Fruit fly (Drosophila melanogaster) whole organism, embryonic: ENCODE data around the gene CG6195.
A peak's percentile ranks its signal among the peaks of the same experiment; 100 is the strongest.

Experiments
- CG11093 ChIP-seq: fragments of 200-800 bp; sonication (Bioruptor generic); IDR thresholded peaks from 3 replicates; pipeline ENCODE4 v1.3.6; 2022; ENCODE audit warnings: missing biosample characterization, missing genetic modification characterization
- CG12155 ChIP-seq: fragments of 200-800 bp; sonication (Bioruptor generic); optimal IDR thresholded peaks from 3 replicates; lab custom pipeline; 2016; ENCODE audit warnings: missing biosample characterization, missing genetic modification characterization
- CG14014 ChIP-seq: fragments of 200-800 bp; sonication (Bioruptor generic); IDR thresholded peaks from 2 replicates; pipeline ENCODE4 v1.3.6; 2022; ENCODE audit warnings: missing biosample characterization, missing genetic modification characterization
- CG3163 ChIP-seq: fragments of 200-800 bp; sonication (Bioruptor generic); optimal IDR thresholded peaks from 3 replicates; lab custom pipeline; 2016; ENCODE audit warnings: missing biosample characterization, missing genetic modification characterization
- CG32532 ChIP-seq: fragments of 200-800 bp; sonication (Bioruptor generic); IDR thresholded peaks from 2 replicates; pipeline ENCODE4 v1.3.6; 2022; ENCODE audit warnings: missing biosample characterization, missing genetic modification characterization
- CG33557 ChIP-seq: fragments of 200-800 bp; sonication (Bioruptor generic); optimal IDR thresholded peaks from 2 replicates; lab custom pipeline; 2019; ENCODE audit warnings: missing biosample characterization, mild to moderate bottlenecking, missing genetic modification characterization, moderate library complexity
- NC2β ChIP-seq: fragments of 200-800 bp; sonication (Bioruptor generic); optimal IDR thresholded peaks from 2 replicates; lab custom pipeline; 2016; ENCODE audit warnings: missing biosample characterization, missing genetic modification characterization
- Poxn ChIP-seq: fragments of 200-800 bp; sonication (Bioruptor generic); IDR thresholded peaks from 2 replicates; pipeline ENCODE4 v1.3.6; 2022; ENCODE audit warnings: missing biosample characterization, missing genetic modification characterization
- lab ChIP-seq: fragments of 200-800 bp; sonication (Bioruptor generic); optimal IDR thresholded peaks from 3 replicates; lab custom pipeline; 2017; ENCODE audit warnings: missing biosample characterization, missing genetic modification characterization, mild to moderate bottlenecking, moderate library complexity, missing genetic modification reagents

dm6 chr3R:19627792-19628522, 20.3 kb downstream of the CG6195 start:
- peak; percentile 54; the same call in 1 of the 2 replicates for TF ChIP-seq CG32532 (GFP tag; lab: Robert Waterston, UW)
- TF ChIP-seq CG3163 (GFP tag; lab: Kevin White, UChicago), result no peak
- no peak for TF ChIP-seq CG33557 (GFP tag; lab: Kevin White, UChicago)
- no peak for TF ChIP-seq CG14014
- no peak for TF ChIP-seq CG12155
- TF ChIP-seq NC2β (GFP tag; lab: Kevin White, UChicago), result no peak
- no peak for TF ChIP-seq CG11093
- TF ChIP-seq lab (GFP tag; lab: Kevin White, UChicago), result peak; percentile 70
- no peak for TF ChIP-seq Poxn (GFP tag; lab: Robert Waterston, UW)
